Fruit fly (Drosophila melanogaster) whole organism, wandering third instar larva: ENCODE data around the gene CG4455.

Source experiments
- Abd-B ChIP-seq: fragments of >200 bp; optimal IDR thresholded peaks from 2 replicates; lab custom pipeline; 2017; ENCODE audit warnings: missing biosample characterization, missing genetic modification characterization
- CG32264 ChIP-seq: fragments of 200-800 bp; sonication (Bioruptor generic); optimal IDR thresholded peaks from 2 replicates; lab custom pipeline; 2016; ENCODE audit warnings: missing biosample characterization, missing genetic modification characterization
- CG9705 ChIP-seq: fragments of 200-800 bp; sonication (Bioruptor generic); optimal IDR thresholded peaks from 2 replicates; lab custom pipeline; 2018; ENCODE audit warnings: missing biosample characterization, mild to moderate bottlenecking, missing genetic modification characterization
- CrebA ChIP-seq: fragments of 200-800 bp; sonication (Bioruptor generic); optimal IDR thresholded peaks from 2 replicates; lab custom pipeline; 2016; ENCODE audit warnings: missing biosample characterization, mild to moderate bottlenecking, missing genetic modification characterization, borderline replicate concordance
- Dfd ChIP-seq: fragments of >200 bp; optimal IDR thresholded peaks from 2 replicates; lab custom pipeline; 2017; ENCODE audit warnings: missing biosample characterization, missing genetic modification characterization
- Dif ChIP-seq: fragments of 200-275, 200-300 bp; sonication (Bioruptor generic); optimal IDR thresholded peaks from 2 replicates; lab custom pipeline; 2018; ENCODE audit warnings: missing biosample characterization, missing genetic modification characterization; ENCODE audit not compliant: partially characterized antibody
- GATAd ChIP-seq: sonication (Bioruptor generic); optimal IDR thresholded peaks from 2 replicates; lab custom pipeline; 2016; ENCODE audit warnings: missing biosample characterization, missing genetic modification characterization
- HLH106 ChIP-seq: fragments of 200-800 bp; optimal IDR thresholded peaks from 3 replicates; lab custom pipeline; 2019; ENCODE audit warnings: missing biosample characterization, mild to moderate bottlenecking, missing genetic modification characterization, moderate library complexity
- Hnf4 ChIP-seq: fragments of 200-800 bp; sonication (Bioruptor generic); optimal IDR thresholded peaks from 2 replicates; lab custom pipeline; 2016; ENCODE audit warnings: missing biosample characterization, mild to moderate bottlenecking, missing genetic modification characterization
- Hr78 ChIP-seq: fragments of >200 bp; optimal IDR thresholded peaks from 2 replicates; lab custom pipeline; 2017; ENCODE audit warnings: missing biosample characterization, missing genetic modification characterization
- Hr83 ChIP-seq: fragments of 200-300 bp; sonication (Bioruptor generic); optimal IDR thresholded peaks from 2 replicates; lab custom pipeline; 2016; ENCODE audit warnings: missing biosample characterization, mild to moderate bottlenecking, missing genetic modification characterization, moderate library complexity; ENCODE audit not compliant: poor library complexity, severe bottlenecking
- Jra ChIP-seq: sonication (Bioruptor generic); optimal IDR thresholded peaks from 2 replicates; lab custom pipeline; 2016; ENCODE audit warnings: missing biosample characterization, missing genetic modification characterization
- Mio ChIP-seq: sonication (Bioruptor generic); optimal IDR thresholded peaks from 2 replicates; lab custom pipeline; 2016; ENCODE audit warnings: missing biosample characterization, missing genetic modification characterization
- Myc ChIP-seq: fragments of >200 bp; optimal IDR thresholded peaks from 2 replicates; lab custom pipeline; 2017
- N ChIP-seq: fragments of >200 bp; optimal IDR thresholded peaks from 2 replicates; lab custom pipeline; 2018; ENCODE audit warnings: missing biosample characterization, missing external identifiers, missing genetic modification characterization
- OdsH ChIP-seq: fragments of 200-800 bp; sonication (Bioruptor generic); optimal IDR thresholded peaks from 2 replicates; lab custom pipeline; 2016; ENCODE audit warnings: missing biosample characterization, mild to moderate bottlenecking, missing genetic modification characterization
- Rel ChIP-seq, 2 experiments: fragments of 200-800 bp; sonication (Bioruptor generic) in 1 of 2; optimal IDR thresholded peaks; 2 replicates in 1 of 2; 3 replicates in 1 of 2; lab custom pipeline; 2016 to 2019; ENCODE audit warnings: mild to moderate bottlenecking in 2 of 2, missing biosample characterization in 2 of 2, missing genetic modification characterization in 2 of 2, moderate library complexity in 1 of 2
- Sp1 ChIP-seq: fragments of 200-800 bp; sonication (Bioruptor generic); optimal IDR thresholded peaks from 3 replicates; lab custom pipeline; 2019; ENCODE audit warnings: missing biosample characterization, mild to moderate bottlenecking, missing genetic modification characterization, moderate library complexity
- Vsx2 ChIP-seq: fragments of 200-300, 225-300 bp; sonication (Bioruptor generic); optimal IDR thresholded peaks from 2 replicates; lab custom pipeline; 2018; ENCODE audit warnings: missing biosample characterization, missing genetic modification characterization; ENCODE audit not compliant: partially characterized antibody
- br ChIP-seq: fragments of 200-800 bp; sonication (Bioruptor generic); optimal IDR thresholded peaks from 2 replicates; lab custom pipeline; 2016; ENCODE audit warnings: missing biosample characterization, missing genetic modification characterization
- brk ChIP-seq: fragments of 200-800 bp; sonication (Bioruptor generic); optimal IDR thresholded peaks from 2 replicates; lab custom pipeline; 2016; ENCODE audit warnings: missing biosample characterization, mild to moderate bottlenecking, missing genetic modification characterization
- dl ChIP-seq, 2 experiments: fragments of 175-275, 200-275 bp in 1 of 2; fragments of 200-275 bp in 1 of 2; sonication (Bioruptor generic); optimal IDR thresholded peaks; lab custom pipeline; 2018; ENCODE audit warnings: mild to moderate bottlenecking in 2 of 2, missing biosample characterization in 2 of 2, missing genetic modification characterization in 2 of 2, moderate library complexity in 2 of 2; ENCODE audit not compliant: partially characterized antibody in 2 of 2, insufficient read depth in 1 of 2
- dmrt93B ChIP-seq: fragments of 200-800 bp; sonication (Bioruptor generic); optimal IDR thresholded peaks from 2 replicates; lab custom pipeline; 2018; ENCODE audit warnings: missing biosample characterization, mild to moderate bottlenecking, missing genetic modification characterization
- dsf ChIP-seq: sonication (Bioruptor generic); optimal IDR thresholded peaks from 2 replicates; lab custom pipeline; 2016; ENCODE audit warnings: missing biosample characterization, missing genetic modification characterization, borderline replicate concordance
- ey ChIP-seq: fragments of 200-800 bp; sonication (Bioruptor generic); optimal IDR thresholded peaks from 2 replicates; lab custom pipeline; 2016; ENCODE audit warnings: missing biosample characterization, missing genetic modification characterization
- foxo ChIP-seq, 2 experiments: fragments of 200-800 bp; sonication (Bioruptor generic); optimal IDR thresholded peaks; 2 replicates in 1 of 2; 3 replicates in 1 of 2; lab custom pipeline; 2016 to 2017; ENCODE audit warnings: missing biosample characterization in 2 of 2, missing genetic modification characterization in 2 of 2
- fru ChIP-seq: fragments of 200-800 bp; sonication (Bioruptor generic); optimal IDR thresholded peaks from 3 replicates; lab custom pipeline; 2016; ENCODE audit warnings: missing biosample characterization, mild to moderate bottlenecking, missing genetic modification characterization
- h ChIP-seq: fragments of 200-800 bp; sonication (Bioruptor generic); optimal IDR thresholded peaks from 3 replicates; lab custom pipeline; 2016; ENCODE audit warnings: missing biosample characterization, mild to moderate bottlenecking, missing genetic modification characterization
- jim ChIP-seq: fragments of 175-275, 200-325 bp; sonication (Bioruptor generic); optimal IDR thresholded peaks from 2 replicates; lab custom pipeline; 2016; ENCODE audit warnings: missing biosample characterization, mild to moderate bottlenecking, missing genetic modification characterization
- lola ChIP-seq: fragments of >200 bp; optimal IDR thresholded peaks from 2 replicates; lab custom pipeline; 2017; ENCODE audit warnings: missing biosample characterization, missing genetic modification characterization
- pan ChIP-seq: fragments of >200 bp; optimal IDR thresholded peaks from 2 replicates; lab custom pipeline; 2017
- psq ChIP-seq: fragments of 200-800 bp; sonication (Bioruptor generic); optimal IDR thresholded peaks from 3 replicates; lab custom pipeline; 2017; ENCODE audit warnings: missing biosample characterization, mild to moderate bottlenecking, missing genetic modification characterization, moderate library complexity
- rgr ChIP-seq: fragments of 200-800 bp; sonication (Bioruptor generic); optimal IDR thresholded peaks from 3 replicates; lab custom pipeline; 2016; ENCODE audit warnings: missing biosample characterization, mild to moderate bottlenecking, missing genetic modification characterization
- sage ChIP-seq: fragments of 200-800 bp; sonication (Bioruptor generic); optimal IDR thresholded peaks from 2 replicates; lab custom pipeline; 2016; ENCODE audit warnings: missing biosample characterization, mild to moderate bottlenecking, missing genetic modification characterization
- sv ChIP-seq: fragments of 200-800 bp; sonication (Bioruptor generic); optimal IDR thresholded peaks from 3 replicates; lab custom pipeline; 2016; ENCODE audit warnings: missing biosample characterization, missing genetic modification characterization
- tai ChIP-seq: sonication (Bioruptor generic); optimal IDR thresholded peaks from 2 replicates; lab custom pipeline; 2016; ENCODE audit warnings: missing biosample characterization, missing genetic modification characterization
- usp ChIP-seq: fragments of >200 bp; optimal IDR thresholded peaks from 2 replicates; lab custom pipeline; 2017; ENCODE audit warnings: missing biosample characterization, missing genetic modification characterization
- woc ChIP-seq: sonication (Bioruptor generic); optimal IDR thresholded peaks from 2 replicates; lab custom pipeline; 2016; ENCODE audit warnings: missing biosample characterization, mild to moderate bottlenecking, missing genetic modification characterization

The CG4455 gene

dm6 chr2L:16310648-16311047 lies 42.1 kb upstream of the CG4455 start, which contains the start of the genes cni and fzy:
TSS of gene cni (minus strand) at chr2L:16310726.
TSS of gene fzy (plus strand) at chr2L:16310956.
- TF ChIP-seq jim (no peak), foxo (GFP tag; optimal IDR thresholded peaks at IDR 0.05; lab: Kevin White, UChicago) (peak in 1 of 2 experiments; percentile 17), tai (GFP tag; lab: Kevin White, UChicago) (no peak), Mio (GFP tag; lab: Kevin White, UChicago) (no peak), Hnf4 (peak; percentile 25), rgr (peak; percentile 38), sv (no peak), GATAd (no peak), Dfd (GFP tag; lab: Kevin White, UChicago) (no peak), dl (GFP tag; optimal IDR thresholded peaks at IDR 0.05; lab: Kevin White, UChicago; ENCODE audit: insufficient read depth in 1 of 2, partially characterized antibody in 2 of 2) (no peak), br (GFP tag; lab: Kevin White, UChicago) (no peak), fru (no peak), sage (peak; percentile 49), dmrt93B (GFP tag; lab: Kevin White, UChicago) (no peak), Rel (GFP tag; optimal IDR thresholded peaks at IDR 0.05; lab: Kevin White, UChicago) (no peak), Rel (tag; optimal IDR thresholded peaks at IDR 0.05; lab: Kevin White, UChicago) (peak; percentile 99), Jra (GFP tag; lab: Kevin White, UChicago) (peak; percentile 23), pan (lab: Kevin White, UChicago) (no peak), h (no peak), Hr83 (GFP tag; lab: Kevin White, UChicago) (peak; percentile 42)

- TF ChIP-seq h (peak; percentile 31), Myc (no peak), lola (GFP tag; lab: Kevin White, UChicago) (no peak), GATAd (no peak), psq (GFP tag; lab: Kevin White, UChicago) (no peak), dmrt93B (GFP tag; lab: Kevin White, UChicago) (no peak), dsf (GFP tag; lab: Kevin White, UChicago) (no peak), jim (no peak), Vsx2 (GFP tag; lab: Kevin White, UChicago) (no peak), ey (GFP tag; lab: Kevin White, UChicago) (no peak), woc (GFP tag; lab: Kevin White, UChicago) (peak; percentile 0), br (GFP tag; lab: Kevin White, UChicago) (no peak), Sp1 (GFP tag; lab: Kevin White, UChicago) (peak; percentile 28), HLH106 (tag; lab: Kevin White, UChicago) (no peak), Dfd (GFP tag; lab: Kevin White, UChicago) (no peak), tai (GFP tag; lab: Kevin White, UChicago) (no peak), pan (lab: Kevin White, UChicago) (no peak), dl (GFP tag; optimal IDR thresholded peaks at IDR 0.05; lab: Kevin White, UChicago; ENCODE audit: insufficient read depth in 1 of 2, partially characterized antibody in 2 of 2) (peak; percentile 66 to 86), Rel (GFP tag; optimal IDR thresholded peaks at IDR 0.05; lab: Kevin White, UChicago) (no peak), Rel (tag; optimal IDR thresholded peaks at IDR 0.05; lab: Kevin White, UChicago) (peak; percentile 95), fru (peak; percentile 68), CG9705 (peak; percentile 18), Abd-B (no peak), Jra (GFP tag; lab: Kevin White, UChicago) (no peak), Mio (GFP tag; lab: Kevin White, UChicago) (no peak), OdsH (no peak), Hnf4 (no peak), N (GFP tag; lab: Kevin White, UChicago) (no peak), sage (peak; percentile 29), usp (GFP tag; lab: Kevin White, UChicago) (no peak), Dif (GFP tag; lab: Kevin White, UChicago) (no peak), sv (no peak), CG32264 (GFP tag; lab: Kevin White, UChicago) (no peak), foxo (GFP tag; optimal IDR thresholded peaks at IDR 0.05; lab: Kevin White, UChicago) (peak in 1 of 2 experiments; percentile 23), Hr83 (GFP tag; lab: Kevin White, UChicago) (no peak), Hr78 (GFP tag; lab: Kevin White, UChicago) (no peak), rgr (no peak), brk (GFP tag; lab: Kevin White, UChicago) (no peak), CrebA (GFP tag; lab: Kevin White, UChicago) (no peak)
Observed at dm6 chr2L:16315027-16315426, 37.7 kb upstream of the CG4455 start.
